Fruit fly (Drosophila melanogaster) whole organism, embryonic: ENCODE measurements around the gene Sox100B.

Experiments used
- CG18011 ChIP-seq: fragments of 200-800 bp; sonication (Bioruptor generic); optimal IDR thresholded peaks from 2 replicates; lab custom pipeline; 2017; ENCODE audit warnings: missing biosample characterization, missing genetic modification characterization, mild to moderate bottlenecking, moderate library complexity, missing genotype
- CG4617 ChIP-seq: fragments of 200-800 bp; sonication (Bioruptor generic); optimal IDR thresholded peaks from 3 replicates; lab custom pipeline; 2016; ENCODE audit warnings: missing biosample characterization, missing genetic modification characterization, borderline replicate concordance
- NC2α ChIP-seq: fragments of 200-800 bp; sonication (Bioruptor generic); optimal IDR thresholded peaks from 2 replicates; lab custom pipeline; 2016; ENCODE audit warnings: missing biosample characterization, missing genetic modification characterization
- Sin3A ChIP-seq: fragments of >200 bp; optimal IDR thresholded peaks from 2 replicates; lab custom pipeline; 2018
- pan ChIP-seq, 4 experiments: fragments of >200 bp in 3 of 4; fragments of 200-800 bp in 1 of 4; sonication (Bioruptor generic) in 1 of 4; optimal IDR thresholded peaks in 3 of 4; IDR thresholded peaks in 1 of 4; 2 replicates each; pipeline versions ENCODE4 v1.3.6 to Lab custom; 2017 to 2022; ENCODE audit warnings: missing biosample characterization in 2 of 4, missing genetic modification characterization in 2 of 4, mixed read lengths in 1 of 4
- prd ChIP-seq, 3 experiments: fragments of >200 bp in 2 of 3; fragments of 200-800 bp in 1 of 3; sonication (Bioruptor generic) in 1 of 3; optimal IDR thresholded peaks in 2 of 3; IDR thresholded peaks in 1 of 3; 2 replicates in 2 of 3; 3 replicates in 1 of 3; pipeline versions ENCODE4 v1.3.6 to Lab custom; 2017 to 2022; ENCODE audit warnings: missing biosample characterization in 1 of 3, missing genetic modification characterization in 1 of 3
- vnd ChIP-seq: fragments of 200-800 bp; sonication (Bioruptor generic); IDR thresholded peaks from 3 replicates; pipeline ENCODE4 v1.3.6; 2022; ENCODE audit warnings: missing biosample characterization, missing genetic modification characterization; ENCODE audit not compliant: partially characterized antibody

DNA sequence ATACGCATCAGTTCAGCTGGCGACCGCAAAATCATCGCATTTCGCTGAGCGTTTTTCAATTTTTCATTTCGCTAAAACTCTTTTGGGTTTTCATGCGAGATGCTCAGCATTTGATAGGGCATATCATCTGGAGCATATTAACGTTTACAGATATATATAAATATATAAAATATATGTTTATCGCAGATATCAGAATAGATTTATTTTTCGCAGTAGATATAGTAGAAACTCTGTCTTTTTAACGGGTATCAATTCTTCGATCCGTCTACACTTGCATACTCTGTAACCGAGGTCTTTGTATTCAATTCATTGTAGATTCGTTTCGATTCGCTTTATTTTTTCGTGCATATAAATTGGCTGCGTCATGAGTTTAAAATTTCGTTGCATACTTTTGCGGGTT is 45.4 kb upstream of the Sox100B start:
- TF ChIP-seq CG18011 (GFP tag; lab: Kevin White, UChicago) (no peak), Sin3A (lab: Kevin White, UChicago) (no peak), pan (optimal IDR thresholded peaks at IDR 0.05; lab: Kevin White, UChicago) (no peak), pan (GFP tag; optimal IDR thresholded peaks at IDR 0.05 in 1 of 2, IDR thresholded peaks at IDR 0.05 in 1 of 2) (peak in 1 of 2 experiments; percentile 50), NC2α (no peak), CG4617 (GFP tag; lab: Kevin White, UChicago) (no peak), vnd (GFP tag; lab: Robert Waterston, UW) (no peak), prd (optimal IDR thresholded peaks at IDR 0.05; lab: Kevin White, UChicago) (no peak), prd (GFP tag; IDR thresholded peaks at IDR 0.05; lab: Robert Waterston, UW) (peak; percentile 52; the same call in 2 of the 3 replicates)
